Worm (Caenorhabditis elegans) whole organism, L4/young adult: ENCODE measurements around the gene nhr-176.

Experiments
- W03F9.2 ChIP-seq: fragments of 150-350 bp; optimal IDR thresholded peaks from 2 replicates; lab custom pipeline; 2014; ENCODE audit warnings: missing biosample characterization, missing genetic modification characterization
- dao-5 ChIP-seq: sonication (generic microtip); optimal IDR thresholded peaks from 2 replicates; lab custom pipeline; 2016; ENCODE audit warnings: missing genotype, missing genetic modification characterization, moderate library complexity, missing compliant biosample characterization

- TF ChIP-seq W03F9.2 (no peak), dao-5 (tag; lab: Kevin White, UChicago) (no peak)
These were observed 4.2 kb downstream of the nhr-176 start, which contains the start of the genes F14H3.12 and srj-29 for ce11 chrV:16075250-16075709.
